Fruit fly (Drosophila melanogaster) whole organism, embryonic: ENCODE measurements around the gene Arp10.

Source experiments
- Abd-B ChIP-seq: fragments of 200-800 bp; sonication (Bioruptor generic); optimal IDR thresholded peaks from 2 replicates; lab custom pipeline; 2018; ENCODE audit warnings: missing biosample characterization, mild to moderate bottlenecking, missing genetic modification characterization, moderate library complexity
- B-H1 ChIP-seq: fragments of 200-800 bp; sonication (Bioruptor generic); IDR thresholded peaks from 3 replicates; pipeline ENCODE4 v1.3.6; 2022; ENCODE audit warnings: missing biosample characterization, missing genetic modification characterization
- Bdp1 ChIP-seq: fragments of 200-800 bp; sonication (Bioruptor generic); optimal IDR thresholded peaks from 3 replicates; lab custom pipeline; 2016; ENCODE audit warnings: missing biosample characterization, missing genetic modification characterization
- CG10321 ChIP-seq: fragments of 200-800 bp; sonication (Bioruptor generic); IDR thresholded peaks from 2 replicates; pipeline ENCODE4 v1.3.6; 2022; ENCODE audit warnings: missing biosample characterization, missing genetic modification characterization
- CG10959 ChIP-seq: fragments of 200-800 bp; sonication (Bioruptor generic); IDR thresholded peaks from 2 replicates; pipeline ENCODE4 v1.3.6; 2022; ENCODE audit warnings: missing biosample characterization, missing genetic modification characterization
- CG12391 ChIP-seq: fragments of 200-800 bp; sonication (Bioruptor generic); optimal IDR thresholded peaks from 3 replicates; lab custom pipeline; 2018; ENCODE audit warnings: missing biosample characterization, mild to moderate bottlenecking, missing genetic modification characterization, moderate library complexity
- CG13296 ChIP-seq: fragments of 200-800 bp; sonication (Bioruptor generic); optimal IDR thresholded peaks from 3 replicates; lab custom pipeline; 2018; ENCODE audit warnings: missing biosample characterization, mild to moderate bottlenecking, missing genetic modification characterization
- CG13424 ChIP-seq: fragments of 200-800 bp; sonication (Bioruptor generic); optimal IDR thresholded peaks from 2 replicates; lab custom pipeline; 2019; ENCODE audit warnings: missing biosample characterization, mild to moderate bottlenecking, missing genetic modification characterization, moderate library complexity
- CG15011 ChIP-seq: fragments of 200-800 bp; sonication (Bioruptor generic); optimal IDR thresholded peaks from 3 replicates; lab custom pipeline; 2018; ENCODE audit warnings: missing biosample characterization, mild to moderate bottlenecking, missing genetic modification characterization
- CG16779 ChIP-seq: fragments of 200-800 bp; sonication (Bioruptor generic); IDR thresholded peaks from 2 replicates; pipeline ENCODE4 v1.3.6; 2022; ENCODE audit warnings: missing biosample characterization, missing genetic modification characterization
- CG17186 ChIP-seq: fragments of 200-800 bp; sonication (Bioruptor generic); optimal IDR thresholded peaks from 3 replicates; lab custom pipeline; 2017; ENCODE audit warnings: missing biosample characterization, missing genetic modification reagents, missing genetic modification characterization
- CG18599 ChIP-seq: fragments of 200-800 bp; sonication (Bioruptor generic); optimal IDR thresholded peaks from 3 replicates; lab custom pipeline; 2017; ENCODE audit warnings: missing biosample characterization, missing genetic modification characterization, mild to moderate bottlenecking, moderate library complexity, missing genetic modification reagents
- CG2116 ChIP-seq: fragments of 200-800 bp; sonication (Bioruptor generic); optimal IDR thresholded peaks from 3 replicates; lab custom pipeline; 2018; ENCODE audit warnings: missing biosample characterization, mild to moderate bottlenecking, missing genetic modification characterization
- CG30020 ChIP-seq: fragments of 200-800 bp; optimal IDR thresholded peaks from 2 replicates; lab custom pipeline; 2019; ENCODE audit warnings: missing biosample characterization, mild to moderate bottlenecking, missing genetic modification characterization, moderate library complexity
- CG31224 ChIP-seq: fragments of 200-800 bp; sonication (Bioruptor generic); IDR thresholded peaks from 2 replicates; pipeline ENCODE4 v1.3.6; 2022; ENCODE audit warnings: missing biosample characterization, missing genetic modification characterization
- CG34376 ChIP-seq: fragments of 200-800 bp; sonication (Bioruptor generic); optimal IDR thresholded peaks from 2 replicates; lab custom pipeline; 2018; ENCODE audit warnings: missing biosample characterization, mild to moderate bottlenecking, missing genetic modification characterization
- CG34422 ChIP-seq: fragments of 200-800 bp; sonication (Bioruptor generic); IDR thresholded peaks from 3 replicates; pipeline ENCODE4 v1.3.6; 2022; ENCODE audit warnings: missing biosample characterization, missing genetic modification characterization
- CG3995 ChIP-seq: fragments of 200-800 bp; sonication (Bioruptor generic); optimal IDR thresholded peaks from 3 replicates; lab custom pipeline; 2016; ENCODE audit warnings: missing biosample characterization, missing genetic modification characterization
- CG4424 ChIP-seq: fragments of 200-800 bp; sonication (Bioruptor generic); optimal IDR thresholded peaks from 3 replicates; lab custom pipeline; 2016; ENCODE audit warnings: missing biosample characterization, missing genetic modification characterization
- CG4617 ChIP-seq: fragments of 200-800 bp; sonication (Bioruptor generic); optimal IDR thresholded peaks from 3 replicates; lab custom pipeline; 2016; ENCODE audit warnings: missing biosample characterization, missing genetic modification characterization, borderline replicate concordance
- CG4707 ChIP-seq: fragments of 200-800 bp; sonication (Bioruptor generic); optimal IDR thresholded peaks from 2 replicates; lab custom pipeline; 2018; ENCODE audit warnings: missing biosample characterization, mild to moderate bottlenecking, missing genetic modification characterization, moderate library complexity
- CG8765 ChIP-seq: fragments of 200-800 bp; sonication (Bioruptor generic); IDR thresholded peaks from 2 replicates; pipeline ENCODE4 v1.3.6; 2022; ENCODE audit warnings: missing biosample characterization, missing genetic modification characterization
- CG8944 ChIP-seq: fragments of 200-800 bp; sonication (Bioruptor generic); optimal IDR thresholded peaks from 3 replicates; lab custom pipeline; 2016; ENCODE audit warnings: missing biosample characterization, missing genetic modification characterization
- CG9817 ChIP-seq: fragments of 200-800 bp; sonication (Bioruptor generic); optimal IDR thresholded peaks from 2 replicates; lab custom pipeline; 2018; ENCODE audit warnings: missing biosample characterization, mild to moderate bottlenecking, missing genetic modification characterization, moderate library complexity
- D19B ChIP-seq: fragments of 200-800 bp; sonication (Bioruptor generic); optimal IDR thresholded peaks from 2 replicates; lab custom pipeline; 2017; ENCODE audit warnings: missing biosample characterization, mild to moderate bottlenecking, missing genetic modification characterization
- Elba2 ChIP-seq: fragments of 200-800 bp; sonication (Bioruptor generic); optimal IDR thresholded peaks from 3 replicates; lab custom pipeline; 2016; ENCODE audit warnings: missing biosample characterization, missing genetic modification characterization
- Fer1 ChIP-seq: fragments of 200-800 bp; sonication (Bioruptor generic); optimal IDR thresholded peaks from 2 replicates; lab custom pipeline; 2017; ENCODE audit warnings: missing biosample characterization, mild to moderate bottlenecking, missing genetic modification characterization
- HLH54F ChIP-seq: fragments of 200-800 bp; sonication (Bioruptor generic); optimal IDR thresholded peaks from 3 replicates; lab custom pipeline; 2016; ENCODE audit warnings: missing biosample characterization, missing genetic modification characterization
- Hmr ChIP-seq: fragments of 200-800 bp; sonication (Bioruptor generic); optimal IDR thresholded peaks from 3 replicates; lab custom pipeline; 2017; ENCODE audit warnings: mild to moderate bottlenecking, missing biosample characterization, missing genetic modification reagents, missing genetic modification characterization
- Max ChIP-seq: fragments of 200-800 bp; sonication (Bioruptor generic); optimal IDR thresholded peaks from 2 replicates; lab custom pipeline; 2016; ENCODE audit warnings: missing biosample characterization, mild to moderate bottlenecking, missing genetic modification characterization
- Neu2 ChIP-seq: fragments of 200-800 bp; sonication (Bioruptor generic); optimal IDR thresholded peaks from 3 replicates; lab custom pipeline; 2016; ENCODE audit warnings: missing biosample characterization, missing genetic modification characterization, borderline replicate concordance
- Vsx1 ChIP-seq: fragments of 200-800 bp; sonication (Bioruptor generic); optimal IDR thresholded peaks from 2 replicates; lab custom pipeline; 2017; ENCODE audit warnings: missing biosample characterization, mild to moderate bottlenecking, missing genetic modification characterization, missing genetic modification reagents
- YL-1 ChIP-seq: fragments of 200-800 bp; sonication (Bioruptor generic); optimal IDR thresholded peaks from 3 replicates; lab custom pipeline; 2017; ENCODE audit warnings: missing biosample characterization, mild to moderate bottlenecking, missing genetic modification characterization
- btn ChIP-seq: fragments of 200-800 bp; sonication (Bioruptor generic); optimal IDR thresholded peaks from 2 replicates; lab custom pipeline; 2016; ENCODE audit warnings: missing biosample characterization, missing genetic modification characterization
- exex ChIP-seq: fragments of 200-800 bp; sonication (Bioruptor generic); optimal IDR thresholded peaks from 4 replicates; lab custom pipeline; 2018; ENCODE audit warnings: missing biosample characterization, mild to moderate bottlenecking, missing genetic modification characterization, moderate library complexity
- eyg ChIP-seq: fragments of 200-800 bp; sonication (Bioruptor generic); optimal IDR thresholded peaks from 3 replicates; lab custom pipeline; 2016; ENCODE audit warnings: missing biosample characterization, missing genetic modification characterization
- fd96Cb ChIP-seq: fragments of 200-800 bp; sonication (Bioruptor generic); optimal IDR thresholded peaks from 2 replicates; lab custom pipeline; 2018; ENCODE audit warnings: missing biosample characterization, mild to moderate bottlenecking, missing genetic modification characterization, moderate library complexity
- h ChIP-seq: fragments of >200 bp; optimal IDR thresholded peaks from 2 replicates; lab custom pipeline; 2017
- inv ChIP-seq: fragments of 200-800 bp; sonication (Bioruptor generic); IDR thresholded peaks from 2 replicates; pipeline ENCODE4 v1.3.6; 2022; ENCODE audit warnings: missing biosample characterization, missing genetic modification characterization; ENCODE audit not compliant: partially characterized antibody
- jing ChIP-seq: fragments of 200-800 bp; sonication (Bioruptor generic); optimal IDR thresholded peaks from 2 replicates; lab custom pipeline; 2018; ENCODE audit warnings: missing biosample characterization, mild to moderate bottlenecking, missing genetic modification characterization
- lilli ChIP-seq: fragments of 200-800 bp; sonication (Bioruptor generic); optimal IDR thresholded peaks from 3 replicates; lab custom pipeline; 2016; ENCODE audit warnings: missing biosample characterization, missing genetic modification characterization
- lmd ChIP-seq: fragments of 200-800 bp; sonication (Bioruptor generic); IDR thresholded peaks from 2 replicates; pipeline ENCODE4 v1.3.6; 2022; ENCODE audit warnings: missing biosample characterization, missing genetic modification characterization
- nau ChIP-seq: fragments of 200-800 bp; sonication (Bioruptor generic); optimal IDR thresholded peaks from 3 replicates; lab custom pipeline; 2017; ENCODE audit warnings: missing biosample characterization, mild to moderate bottlenecking, missing genetic modification characterization, missing genetic modification reagents
- nmo ChIP-seq: fragments of 200-800 bp; sonication (Bioruptor generic); optimal IDR thresholded peaks from 2 replicates; lab custom pipeline; 2018; ENCODE audit warnings: missing biosample characterization, mild to moderate bottlenecking, missing genetic modification characterization, moderate library complexity
- pho ChIP-seq: fragments of 200-800 bp; sonication (Bioruptor generic); optimal IDR thresholded peaks from 2 replicates; lab custom pipeline; 2016; ENCODE audit warnings: missing biosample characterization, missing genetic modification characterization
- pros ChIP-seq: fragments of 200-800 bp; sonication (Bioruptor generic); optimal IDR thresholded peaks from 3 replicates; lab custom pipeline; 2019; ENCODE audit warnings: missing biosample characterization, mild to moderate bottlenecking, missing genetic modification characterization, moderate library complexity
- ranshi ChIP-seq: fragments of 200-800 bp; sonication (Bioruptor generic); IDR thresholded peaks from 2 replicates; pipeline ENCODE4 v1.3.6; 2022; ENCODE audit warnings: missing biosample characterization, missing genetic modification characterization
- scrt ChIP-seq: fragments of 200-800 bp; sonication (Bioruptor generic); optimal IDR thresholded peaks from 2 replicates; lab custom pipeline; 2018; ENCODE audit warnings: missing biosample characterization, mild to moderate bottlenecking, missing genetic modification characterization, moderate library complexity
- sima ChIP-seq: fragments of 200-800 bp; sonication (Bioruptor generic); optimal IDR thresholded peaks from 2 replicates; lab custom pipeline; 2016; ENCODE audit warnings: missing biosample characterization, missing genetic modification characterization
- sug ChIP-seq: fragments of 200-800 bp; optimal IDR thresholded peaks from 2 replicates; lab custom pipeline; 2019; ENCODE audit warnings: missing biosample characterization, mild to moderate bottlenecking, missing genetic modification characterization, moderate library complexity
- trem ChIP-seq: fragments of 200-800 bp; optimal IDR thresholded peaks from 3 replicates; lab custom pipeline; 2019; ENCODE audit warnings: missing biosample characterization, mild to moderate bottlenecking, missing genetic modification characterization, moderate library complexity

Arp10 gene

DNA sequence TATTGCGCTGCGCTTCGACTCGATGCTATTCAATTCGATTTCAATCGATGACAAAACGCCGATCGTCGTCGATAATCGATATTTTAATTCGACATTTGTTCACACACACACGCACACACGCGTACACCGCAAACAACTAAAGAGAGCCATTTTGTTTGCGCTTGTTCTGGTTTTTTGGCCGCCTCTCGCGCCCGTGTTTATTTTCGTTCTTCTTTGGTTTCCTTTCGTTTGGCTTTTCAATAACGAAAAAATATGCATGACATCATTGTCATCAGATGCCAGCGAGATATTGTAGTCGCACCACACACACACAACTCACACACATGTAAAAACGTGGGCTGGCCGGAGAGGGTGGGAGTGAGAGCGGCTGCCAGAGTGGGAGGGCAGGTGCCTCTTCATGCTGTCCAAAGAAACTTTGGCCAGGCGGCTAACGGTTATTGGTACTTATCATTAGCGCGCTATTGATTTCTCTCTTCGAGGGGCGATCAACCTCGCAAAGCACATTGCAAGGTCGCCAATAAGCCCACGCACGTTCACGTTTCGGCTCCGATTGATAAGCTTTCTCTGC lies 37.9 kb downstream of the Arp10 start (continued):
- TF ChIP-seq CG8765: no peak
- TF ChIP-seq CG4424 (GFP tag; lab: Kevin White, UChicago): no peak
- TF ChIP-seq CG34376: peak; percentile 86
- no peak for TF ChIP-seq HLH54F (GFP tag; lab: Kevin White, UChicago)
- no peak for TF ChIP-seq btn
- TF ChIP-seq CG12391 (tag; lab: Kevin White, UChicago): no peak
- TF ChIP-seq ranshi (GFP tag; lab: Robert Waterston, UW): no peak
- no peak for TF ChIP-seq nmo (GFP tag; lab: Kevin White, UChicago)
- peak; percentile 11 for TF ChIP-seq Fer1
- TF ChIP-seq CG3995: no peak
- no peak for TF ChIP-seq CG30020 (tag; lab: Kevin White, UChicago)
- TF ChIP-seq trem (tag; lab: Kevin White, UChicago): no peak
- TF ChIP-seq CG10959 (GFP tag; lab: Robert Waterston, UW): no peak
- TF ChIP-seq nau (GFP tag; lab: Kevin White, UChicago): peak; percentile 31
- TF ChIP-seq CG16779 (GFP tag; lab: Robert Waterston, UW): no peak
- peak; percentile 38 for TF ChIP-seq CG2116 (GFP tag; lab: Kevin White, UChicago)
- TF ChIP-seq exex (tag; lab: Kevin White, UChicago): peak; percentile 62
- no peak for TF ChIP-seq Neu2 (GFP tag; lab: Kevin White, UChicago)
- TF ChIP-seq sug (tag; lab: Kevin White, UChicago): peak; percentile 76
- peak; percentile 35 for TF ChIP-seq CG13296
- no peak for TF ChIP-seq CG17186 (GFP tag; lab: Kevin White, UChicago)
- TF ChIP-seq YL-1 (GFP tag; lab: Kevin White, UChicago): no peak
- no peak for TF ChIP-seq Hmr (GFP tag; lab: Kevin White, UChicago)
- TF ChIP-seq Vsx1 (GFP tag; lab: Kevin White, UChicago): no peak
- TF ChIP-seq D19B (GFP tag; lab: Kevin White, UChicago): no peak
- TF ChIP-seq eyg (GFP tag; lab: Kevin White, UChicago): no peak
- TF ChIP-seq CG15011 (GFP tag; lab: Kevin White, UChicago): no peak
- no peak for TF ChIP-seq CG13424 (tag; lab: Kevin White, UChicago)
- no peak for TF ChIP-seq CG10321
- TF ChIP-seq h (lab: Kevin White, UChicago): no peak
- TF ChIP-seq pho (GFP tag; lab: Kevin White, UChicago): no peak
- no peak for TF ChIP-seq sima (GFP tag; lab: Kevin White, UChicago)
- no peak for TF ChIP-seq Bdp1
- no peak for TF ChIP-seq CG4617 (GFP tag; lab: Kevin White, UChicago)
- peak; percentile 26 for TF ChIP-seq pros (GFP tag; lab: Kevin White, UChicago)
- no peak for TF ChIP-seq fd96Cb (tag; lab: Kevin White, UChicago)
- TF ChIP-seq jing (GFP tag; lab: Kevin White, UChicago): no peak
- TF ChIP-seq lilli (GFP tag; lab: Kevin White, UChicago): no peak
- TF ChIP-seq CG8944 (GFP tag; lab: Kevin White, UChicago): no peak
- no peak for TF ChIP-seq B-H1 (GFP tag; lab: Robert Waterston, UW)
- no peak for TF ChIP-seq CG31224
- peak; percentile 28; the same call in 1 of the 3 replicates for TF ChIP-seq CG34422 (GFP tag; lab: Robert Waterston, UW)
- TF ChIP-seq scrt (GFP tag; lab: Kevin White, UChicago): no peak
- TF ChIP-seq CG9817 (tag; lab: Kevin White, UChicago): no peak
- peak; percentile 32 for TF ChIP-seq CG18599 (GFP tag; lab: Kevin White, UChicago)
- no peak for TF ChIP-seq Max (GFP tag; lab: Kevin White, UChicago)
- no peak for TF ChIP-seq Abd-B (GFP tag; lab: Kevin White, UChicago)
- TF ChIP-seq inv (GFP tag; lab: Robert Waterston, UW): 0 out of 2 replicates have a peak, but pooled peaks have one; percentile 17
- TF ChIP-seq CG4707: no peak
- TF ChIP-seq Elba2 (GFP tag; lab: Kevin White, UChicago): no peak
- TF ChIP-seq lmd: no peak
